Fruit fly (Drosophila melanogaster) whole organism, larva: ENCODE measurements around the gene CG8032.

Experiments used
- noc ChIP-seq: fragments of 200-800 bp; sonication (Bioruptor generic); optimal IDR thresholded peaks from 3 replicates; lab custom pipeline; 2019; ENCODE audit warnings: missing biosample characterization, mild to moderate bottlenecking, missing genetic modification characterization, moderate library complexity

The CG8032 gene

DNA sequence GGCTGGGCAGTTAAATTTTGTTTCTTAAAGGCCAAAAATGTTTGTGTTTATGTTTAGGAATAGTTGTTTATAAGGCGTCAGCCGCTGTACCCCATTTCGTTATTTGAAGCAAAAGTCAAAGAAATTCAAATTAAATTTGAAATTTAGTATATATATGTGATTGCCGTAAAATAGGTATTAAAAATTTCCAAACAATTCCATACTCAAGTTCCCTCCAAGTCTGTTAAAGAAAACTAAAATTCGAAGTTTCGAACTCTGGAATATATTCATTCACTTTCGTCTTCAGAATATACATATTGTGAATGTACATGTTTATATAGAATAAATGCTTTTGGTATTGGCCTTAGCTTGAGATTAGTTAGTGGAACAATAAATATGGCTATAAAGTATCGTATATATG lies 3.3 kb upstream of the CG8032 start, which contains the start of gene bel:
TSS of gene bel (minus strand) at position 101 of the 400 bp plus-strand sequence.
- TF ChIP-seq noc (tag; lab: Kevin White, UChicago): no peak

- no peak for TF ChIP-seq noc (tag; lab: Kevin White, UChicago)
Measured at dm6 chr3R:8664699-8665340, 905 bp downstream of the CG8032 start.

- no peak for TF ChIP-seq noc (tag; lab: Kevin White, UChicago)
Measured at dm6 chr3R:8667568-8667967, 3.7 kb downstream of the CG8032 start, which contains the start of gene CG8036. TSS of gene CG8036 (plus strand) at chr3R:8667868.

DNA sequence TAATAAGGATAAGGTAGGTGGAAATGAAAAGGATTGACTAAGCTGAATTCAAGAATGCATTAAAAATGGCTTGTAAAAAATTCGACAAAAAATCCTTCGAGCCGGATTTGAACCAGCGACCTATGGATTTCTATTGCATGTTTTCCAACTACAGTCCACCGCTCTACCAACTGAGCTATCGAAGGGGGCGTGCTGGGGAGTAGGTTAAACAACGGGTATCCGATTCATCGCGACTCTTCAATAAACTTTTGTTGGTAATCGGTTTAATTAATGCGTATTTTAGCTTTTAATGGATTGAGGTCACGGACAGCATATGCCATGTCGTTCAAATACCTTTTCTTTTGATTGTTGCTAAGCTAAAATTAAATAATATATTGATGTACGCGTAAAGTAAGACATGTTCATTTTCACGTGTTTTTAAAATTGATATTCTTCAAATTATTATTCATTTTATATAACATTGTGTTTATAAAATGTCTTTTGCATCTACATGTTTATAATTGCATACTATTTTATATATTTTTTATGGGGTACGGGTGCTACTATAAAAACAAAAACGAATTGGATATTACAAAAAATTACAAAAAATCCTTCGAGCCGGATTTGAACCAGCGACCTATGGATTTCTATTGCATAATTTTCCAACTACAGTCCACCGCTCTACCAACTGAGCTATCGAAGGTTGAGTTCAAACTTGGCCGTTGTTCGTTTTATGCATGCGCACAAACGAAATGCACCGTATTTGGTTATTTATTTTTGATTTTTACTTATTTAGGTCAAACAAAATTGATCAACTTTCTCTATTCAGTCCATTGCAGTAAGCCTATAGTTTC lies 4.3 kb downstream of the CG8032 start:
- TF ChIP-seq noc (tag; lab: Kevin White, UChicago): peak; percentile 15

- peak; percentile 98 for TF ChIP-seq noc (tag; lab: Kevin White, UChicago)
Measured at dm6 chr3R:8669029-8669707, 5.3 kb downstream of the CG8032 start.

DNA sequence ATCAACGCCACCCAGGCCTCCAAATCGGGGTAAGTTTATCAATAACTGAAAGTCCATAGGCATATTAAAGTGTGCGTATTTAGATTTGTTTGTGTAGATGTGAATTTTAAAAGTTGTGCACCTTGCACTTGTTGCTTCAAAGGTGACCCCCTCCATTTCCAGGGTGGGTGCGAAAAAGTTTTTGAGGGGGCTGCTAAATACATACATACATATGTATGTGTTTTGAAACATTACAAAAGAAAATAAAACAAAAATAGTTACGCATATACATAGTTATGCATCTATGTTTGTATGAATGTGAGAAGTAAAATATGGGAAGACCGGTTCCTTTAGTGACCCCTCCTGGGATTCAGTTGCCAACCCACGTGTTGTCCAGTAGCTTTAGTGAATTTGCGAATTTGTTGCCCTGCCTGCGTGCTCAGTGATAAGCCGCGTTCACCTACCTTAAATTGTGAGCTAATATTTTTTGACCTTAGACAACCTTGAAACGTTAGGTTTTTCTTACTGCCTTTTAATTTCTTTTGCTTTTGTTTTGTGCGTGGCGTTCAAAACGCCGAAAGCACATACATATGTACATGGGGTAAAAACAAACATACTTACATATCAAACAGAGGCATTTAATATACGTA lies 6.1 kb downstream of the CG8032 start:
- no peak for TF ChIP-seq noc (tag; lab: Kevin White, UChicago)

DNA sequence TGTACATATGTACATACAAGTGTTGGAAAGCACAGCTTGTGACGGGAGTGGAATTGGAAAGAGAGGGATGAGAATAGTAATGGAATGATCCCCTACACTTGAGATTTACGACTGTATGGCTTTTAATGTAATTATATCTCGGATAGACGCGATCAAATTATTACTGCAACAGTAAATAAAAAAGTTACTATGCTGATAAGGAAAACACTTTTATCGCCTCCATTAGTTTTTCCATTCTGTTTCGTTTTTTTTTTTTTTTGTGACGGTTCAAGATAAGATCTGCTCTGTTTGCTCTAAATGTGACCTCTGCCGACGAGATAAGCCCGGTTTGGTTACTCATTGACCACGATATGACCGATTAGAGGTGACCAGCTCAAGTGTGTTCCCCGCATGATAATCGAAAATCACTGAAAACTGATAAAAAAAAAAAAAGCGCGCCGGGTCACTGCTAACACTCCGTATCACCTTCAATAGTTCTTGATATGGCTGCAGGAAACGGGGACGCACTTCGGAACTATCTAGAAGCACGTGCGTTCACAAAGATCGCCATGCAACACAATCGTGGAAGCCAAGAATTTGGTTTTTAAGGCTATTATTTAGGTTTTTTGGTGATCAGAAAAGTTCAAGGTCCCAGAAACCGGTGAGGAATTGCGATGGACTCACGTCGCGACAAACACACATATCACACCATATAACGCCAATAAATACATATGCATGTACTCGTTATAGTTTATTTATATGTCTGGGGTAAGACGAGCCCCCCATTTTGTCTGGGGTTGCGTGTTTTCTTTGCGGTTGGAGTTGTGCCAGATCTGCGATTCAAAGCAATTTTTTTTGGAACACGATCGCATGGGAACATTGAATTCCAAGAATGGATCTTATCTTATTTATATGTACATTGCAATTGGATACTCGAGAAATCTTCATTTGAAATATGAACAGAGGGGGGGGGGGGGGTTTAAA lies 6.9 kb downstream of the CG8032 start, which contains the start of gene p:
TSS of gene p (minus strand) at position 156 of the 963 bp plus-strand sequence.
- peak; percentile 56 for TF ChIP-seq noc (tag; lab: Kevin White, UChicago)

- peak; percentile 55 for TF ChIP-seq noc (tag; lab: Kevin White, UChicago)
Measured at dm6 chr3R:8673803-8674234, 9.9 kb downstream of the CG8032 start, which contains the start of gene mRpL19. TSS of gene mRpL19 (plus strand) at chr3R:8674109.

- peak; percentile 84 for TF ChIP-seq noc (tag; lab: Kevin White, UChicago)
Measured at dm6 chr3R:8676560-8677000, 12.7 kb downstream of the CG8032 start, which contains the start of the genes Unc50, CG11755 and CG8043. TSS of gene Unc50 (minus strand) at chr3R:8676613. TSS of gene CG11755 (plus strand) at chr3R:8676915. TSS of gene CG8043 (plus strand) at chr3R:8676915.

DNA sequence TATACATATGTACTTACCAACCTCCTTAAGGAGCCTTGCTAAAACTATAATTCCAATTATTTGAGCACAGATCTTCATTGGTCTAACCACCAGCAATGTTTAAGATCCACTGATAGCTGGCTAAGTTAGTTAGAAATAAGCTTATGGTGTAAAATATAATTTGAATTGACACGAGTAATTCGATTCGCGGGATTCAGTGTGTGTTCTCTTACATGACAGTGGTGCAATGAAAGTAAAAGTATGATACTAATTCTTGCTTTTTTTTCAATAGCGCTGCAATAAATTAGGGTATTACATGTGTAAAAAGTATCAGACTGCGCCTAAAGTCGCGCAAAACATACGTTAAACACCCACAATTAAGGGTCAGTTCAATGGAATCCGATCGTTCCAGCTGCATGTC lies 16.0 kb downstream of the CG8032 start, which contains the start of gene CG33325:
TSS of gene CG33325 (minus strand) at position 101 of the 400 bp plus-strand sequence.
- TF ChIP-seq noc (tag; lab: Kevin White, UChicago): no peak

DNA sequence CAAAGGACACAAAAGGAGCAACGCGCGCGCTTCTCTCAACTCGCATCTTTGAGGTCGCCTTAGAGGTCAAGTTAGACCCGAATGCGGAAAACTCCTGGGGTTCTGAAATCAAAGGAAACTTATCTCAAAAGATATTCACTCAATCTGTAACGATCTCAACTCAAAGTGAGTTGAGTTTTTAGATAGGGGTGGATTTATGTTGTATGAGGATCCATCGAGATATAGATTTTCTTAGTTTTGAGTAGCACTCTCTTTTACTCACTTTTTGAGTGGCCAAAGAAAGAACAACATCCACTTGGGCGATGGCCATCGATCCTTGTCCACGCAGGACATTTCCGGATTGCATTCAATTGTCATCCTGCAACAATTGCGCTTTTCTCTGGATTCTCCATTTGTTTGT lies 16.7 kb downstream of the CG8032 start:
- TF ChIP-seq noc (tag; lab: Kevin White, UChicago): no peak

dm6 chr3R:8683280-8683679 lies 19.4 kb downstream of the CG8032 start:
- no peak for TF ChIP-seq noc (tag; lab: Kevin White, UChicago)

- no peak for TF ChIP-seq noc (tag; lab: Kevin White, UChicago)
Measured at dm6 chr3R:8684328-8685177, 20.6 kb downstream of the CG8032 start, which contains the start of gene CG44227. TSS of gene CG44227 (minus strand) at chr3R:8685176.
